Fruit fly (Drosophila melanogaster) whole organism, adult: Measurements from ENCODE around the gene Tengl3.

Experiments
- CG12768 ChIP-seq: fragments of 200-800 bp; sonication (Bioruptor generic); optimal IDR thresholded peaks from 2 replicates; lab custom pipeline; 2017; ENCODE audit warnings: missing biosample characterization, missing genetic modification characterization, mild to moderate bottlenecking, moderate library complexity, missing genetic modification reagents
- CG14711 ChIP-seq: fragments of 200-800 bp; sonication (Bioruptor generic); optimal IDR thresholded peaks from 2 replicates; lab custom pipeline; 2018; ENCODE audit warnings: missing biosample characterization, mild to moderate bottlenecking, missing genetic modification characterization, moderate library complexity
- CG1620 ChIP-seq: fragments of 200-800 bp; sonication (Bioruptor generic); optimal IDR thresholded peaks from 2 replicates; lab custom pipeline; 2016; ENCODE audit warnings: missing biosample characterization, missing genetic modification characterization
- CG33017 ChIP-seq: fragments of 200-800 bp; sonication (Bioruptor generic); optimal IDR thresholded peaks from 2 replicates; lab custom pipeline; 2018; ENCODE audit warnings: missing biosample characterization, mild to moderate bottlenecking, missing genetic modification characterization, moderate library complexity
- CG7045 ChIP-seq: fragments of 200-800 bp; sonication (Bioruptor generic); optimal IDR thresholded peaks from 2 replicates; lab custom pipeline; 2017; ENCODE audit warnings: missing biosample characterization, mild to moderate bottlenecking, missing genetic modification characterization
- CG7101 ChIP-seq: fragments of 200-800 bp; sonication (Bioruptor generic); optimal IDR thresholded peaks from 2 replicates; lab custom pipeline; 2018; ENCODE audit warnings: missing biosample characterization, mild to moderate bottlenecking, missing genetic modification characterization, moderate library complexity
- Crg-1 ChIP-seq: fragments of 200-800 bp; sonication (Bioruptor generic); optimal IDR thresholded peaks from 2 replicates; lab custom pipeline; 2016; ENCODE audit warnings: missing biosample characterization, missing genetic modification characterization
- Hr96 ChIP-seq: fragments of 200-800 bp; sonication (Bioruptor generic); optimal IDR thresholded peaks from 2 replicates; lab custom pipeline; 2016; ENCODE audit warnings: missing biosample characterization, missing genetic modification characterization
- Mnt ChIP-seq: fragments of 200-800 bp; sonication (Bioruptor generic); optimal IDR thresholded peaks from 2 replicates; lab custom pipeline; 2016; ENCODE audit warnings: missing biosample characterization, mild to moderate bottlenecking, missing genetic modification characterization
- bab1 ChIP-seq: fragments of 200-800 bp; sonication (Bioruptor generic); optimal IDR thresholded peaks from 3 replicates; lab custom pipeline; 2019; ENCODE audit warnings: missing biosample characterization, mild to moderate bottlenecking, missing genetic modification characterization, moderate library complexity
- kay ChIP-seq: fragments of 200-800 bp; sonication (Bioruptor generic); peaks from one replicate; lab custom pipeline; 2016; ENCODE audit warnings: missing biosample characterization, missing genetic modification characterization, borderline replicate concordance
- ovo ChIP-seq: fragments of 200-800 bp; sonication (Bioruptor generic); optimal IDR thresholded peaks from 2 replicates; lab custom pipeline; 2016; ENCODE audit warnings: missing biosample characterization, missing genetic modification characterization
- pad ChIP-seq: fragments of 200-800 bp; sonication (Bioruptor generic); optimal IDR thresholded peaks from 3 replicates; lab custom pipeline; 2017; ENCODE audit warnings: missing biosample characterization, missing genetic modification characterization, mild to moderate bottlenecking, moderate library complexity, missing genetic modification reagents
- tj ChIP-seq: fragments of 200-800 bp; sonication (Bioruptor generic); optimal IDR thresholded peaks from 3 replicates; lab custom pipeline; 2017; ENCODE audit warnings: missing biosample characterization, mild to moderate bottlenecking, missing genetic modification characterization, moderate library complexity

DNA sequence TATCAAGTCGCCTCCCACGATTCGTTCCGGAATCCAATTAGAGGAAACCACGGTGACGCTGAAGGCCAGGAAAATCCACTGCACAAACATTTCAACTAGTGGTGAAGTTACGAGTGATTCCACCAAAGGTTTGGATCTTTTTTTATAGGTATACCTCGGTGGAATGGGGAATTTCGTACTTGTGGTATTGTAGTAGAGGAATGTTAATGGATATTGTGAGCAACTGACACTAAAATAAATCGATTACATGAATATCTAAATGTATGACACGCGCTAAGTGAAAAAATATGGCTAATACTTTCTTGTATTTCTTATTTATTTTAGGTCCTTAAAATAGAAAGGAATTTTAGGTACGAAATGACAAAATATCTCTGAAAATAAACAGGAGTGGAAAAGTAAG is 14.2 kb upstream of the Tengl3 start, which contains the start of gene CG17239:
- TF ChIP-seq CG14711 (tag; lab: Kevin White, UChicago): no peak
- no peak for TF ChIP-seq Mnt
- no peak for TF ChIP-seq ovo
- TF ChIP-seq Hr96 (GFP tag; lab: Kevin White, UChicago): no peak
- no peak for TF ChIP-seq bab1 (GFP tag; lab: Kevin White, UChicago)
- no peak for TF ChIP-seq pad
- no peak for TF ChIP-seq CG33017 (tag; lab: Kevin White, UChicago)
- no peak for TF ChIP-seq Crg-1 (GFP tag; lab: Kevin White, UChicago)
- no peak for TF ChIP-seq tj (GFP tag; lab: Kevin White, UChicago)
- no peak for TF ChIP-seq CG12768 (GFP tag; lab: Kevin White, UChicago)
- no peak for TF ChIP-seq CG1620 (GFP tag; lab: Kevin White, UChicago)
- no peak for TF ChIP-seq kay (GFP tag; lab: Kevin White, UChicago)
- TF ChIP-seq CG7101: no peak
- no peak for TF ChIP-seq CG7045 (GFP tag; lab: Kevin White, UChicago)
